Worm (Caenorhabditis elegans) whole organism, young adult: ENCODE data around the gene snt-6.

Experiments used
- B0035.1 ChIP-seq: sonication (generic microtip); optimal IDR thresholded peaks from 2 replicates; lab custom pipeline; 2016; ENCODE audit warnings: missing genetic modification characterization, mild to moderate bottlenecking, missing compliant biosample characterization, missing genotype, missing genetic modification reagents
- C06A6.2 ChIP-seq: fragments of 200-800 bp; sonication (Bioruptor generic); conservative IDR thresholded peaks from 2 replicates; pipeline ENCODE4 v1.3.6; 2022; ENCODE audit warnings: missing genetic modification characterization, missing compliant biosample characterization
- F39B2.1 ChIP-seq: fragments of 200-800 bp; sonication (Bioruptor generic); IDR thresholded peaks from 2 replicates; pipeline ENCODE4 v1.3.6; 2022; ENCODE audit warnings: missing genetic modification reagents, missing genetic modification characterization, missing compliant biosample characterization
- K11D2.4 ChIP-seq: fragments of 200-800 bp; sonication (Bioruptor generic); IDR thresholded peaks from 2 replicates; pipeline ENCODE4 v1.3.6; 2022; ENCODE audit warnings: missing genetic modification reagents, missing genetic modification characterization, missing compliant biosample characterization
- T26A5.8 ChIP-seq: sonication (generic microtip); optimal IDR thresholded peaks from 2 replicates; lab custom pipeline; 2016; ENCODE audit warnings: missing genetic modification characterization, missing compliant biosample characterization
- ama-1 ChIP-seq, 3 experiments: fragments of 150-350 bp in 1 of 3; sonication (generic microtip) in 2 of 3; optimal IDR thresholded peaks; 2 replicates each; lab custom pipeline; 2014 to 2018; ENCODE audit warnings: missing biosample characterization in 2 of 3, missing genetic modification characterization in 2 of 3, missing genetic modification reagents in 2 of 3
- atf-7 ChIP-seq: sonication (generic microtip); optimal IDR thresholded peaks from 2 replicates; lab custom pipeline; 2017; ENCODE audit warnings: mild to moderate bottlenecking, missing genetic modification characterization, missing compliant biosample characterization
- athp-1 ChIP-seq: sonication (generic microtip); optimal IDR thresholded peaks from 2 replicates; lab custom pipeline; 2017; ENCODE audit warnings: mild to moderate bottlenecking, missing genetic modification characterization, missing compliant biosample characterization
- attf-5 ChIP-seq: fragments of 200-800 bp; sonication (Bioruptor generic); optimal IDR thresholded peaks from 2 replicates; lab custom pipeline; 2018; ENCODE audit warnings: mild to moderate bottlenecking, missing genetic modification characterization, missing compliant biosample characterization
- attf-6 ChIP-seq: fragments of 200-800 bp; sonication (Bioruptor generic); IDR thresholded peaks from 2 replicates; pipeline ENCODE4 v1.3.6; 2022; ENCODE audit warnings: missing genetic modification reagents, missing genetic modification characterization, missing compliant biosample characterization
- cebp-1 ChIP-seq, 2 experiments: fragments of 200-800 bp in 1 of 2; sonication (Bioruptor generic) in 1 of 2; sonication (generic microtip) in 1 of 2; IDR thresholded peaks in 1 of 2; optimal IDR thresholded peaks in 1 of 2; 2 replicates each; pipeline versions ENCODE4 v1.3.6 to Lab custom; 2017 to 2022; ENCODE audit warnings: missing compliant biosample characterization in 2 of 2, missing genetic modification characterization in 2 of 2, mild to moderate bottlenecking in 1 of 2, missing genetic modification reagents in 1 of 2, moderate library complexity in 1 of 2
- cebp-2 ChIP-seq: fragments of 200-800 bp; sonication (Bioruptor generic); IDR thresholded peaks from 2 replicates; pipeline ENCODE4 v1.3.6; 2022; ENCODE audit warnings: missing genetic modification characterization, missing compliant biosample characterization
- ceh-100 ChIP-seq: fragments of 200-800 bp; sonication (Bioruptor generic); IDR thresholded peaks from 2 replicates; pipeline ENCODE4 v1.3.6; 2022; ENCODE audit warnings: missing genetic modification reagents, missing genetic modification characterization, missing compliant biosample characterization
- ceh-40 ChIP-seq: fragments of 200-800 bp; sonication (Bioruptor generic); IDR thresholded peaks from 2 replicates; pipeline ENCODE4 v1.3.6; 2022; ENCODE audit warnings: missing genetic modification characterization, missing compliant biosample characterization
- ceh-58 ChIP-seq: fragments of 200-800 bp; sonication (Bioruptor generic); IDR thresholded peaks from 2 replicates; pipeline ENCODE4 v1.3.6; 2022; ENCODE audit warnings: missing genetic modification characterization, missing compliant biosample characterization
- die-1 ChIP-seq: sonication (generic microtip); optimal IDR thresholded peaks from 2 replicates; lab custom pipeline; 2016; ENCODE audit warnings: missing genotype, mild to moderate bottlenecking, missing genetic modification characterization, missing compliant biosample characterization
- dox-1 ChIP-seq: fragments of 200-800 bp; sonication (Bioruptor generic); IDR thresholded peaks from 2 replicates; pipeline ENCODE4 v1.3.6; 2022; ENCODE audit warnings: missing genetic modification reagents, missing genetic modification characterization, missing compliant biosample characterization
- dpff-1 ChIP-seq: sonication (generic microtip); optimal IDR thresholded peaks from 2 replicates; lab custom pipeline; 2017; ENCODE audit warnings: mild to moderate bottlenecking, missing genetic modification characterization, missing compliant biosample characterization
- dpl-1 ChIP-seq: fragments of 150-350 bp; optimal IDR thresholded peaks from 2 replicates; lab custom pipeline; 2014; ENCODE audit warnings: missing biosample characterization, missing genetic modification reagents, missing genetic modification characterization
- egrh-3 ChIP-seq: fragments of 200-800 bp; sonication (Bioruptor generic); IDR thresholded peaks from 2 replicates; pipeline ENCODE4 v1.3.6; 2022; ENCODE audit warnings: missing genetic modification reagents, missing genetic modification characterization, missing compliant biosample characterization
- ets-4 ChIP-seq: fragments of 200-800 bp; sonication (Bioruptor generic); optimal IDR thresholded peaks from 2 replicates; lab custom pipeline; 2018; ENCODE audit warnings: mild to moderate bottlenecking, missing genetic modification characterization, missing compliant biosample characterization
- him-1 ChIP-seq: sonication (generic microtip); optimal IDR thresholded peaks from 2 replicates; lab custom pipeline; 2016; ENCODE audit warnings: missing genotype, missing genetic modification reagents, missing genetic modification characterization, missing compliant biosample characterization
- hrde-1 ChIP-seq: sonication (generic microtip); optimal IDR thresholded peaks from 2 replicates; lab custom pipeline; 2016; ENCODE audit warnings: missing genetic modification characterization, mild to moderate bottlenecking, missing compliant biosample characterization, moderate library complexity, missing genotype, missing genetic modification reagents, borderline replicate concordance
- let-526 ChIP-seq: fragments of 200-800 bp; sonication (Bioruptor generic); IDR thresholded peaks from 2 replicates; pipeline ENCODE4 v1.3.6; 2022; ENCODE audit warnings: missing genetic modification reagents, missing genetic modification characterization, missing compliant biosample characterization
- let-607 ChIP-seq, 2 experiments: fragments of 200-800 bp in 1 of 2; sonication (Bioruptor generic) in 1 of 2; sonication (generic microtip) in 1 of 2; optimal IDR thresholded peaks; 2 replicates each; lab custom pipeline; 2016 to 2018; ENCODE audit warnings: mild to moderate bottlenecking in 2 of 2, missing compliant biosample characterization in 2 of 2, missing genetic modification characterization in 2 of 2, moderate library complexity in 2 of 2, missing genotype in 1 of 2
- lin-54 ChIP-seq: fragments of 200-800 bp; sonication (Bioruptor generic); optimal IDR thresholded peaks from 2 replicates; lab custom pipeline; 2018; ENCODE audit warnings: mild to moderate bottlenecking, missing genetic modification characterization, missing compliant biosample characterization
- lir-1 ChIP-seq: fragments of 200-800 bp; sonication (Bioruptor generic); conservative IDR thresholded peaks from 2 replicates; pipeline ENCODE4 v1.3.6; 2022; ENCODE audit warnings: missing genetic modification reagents, missing genetic modification characterization, missing compliant biosample characterization
- madf-6 ChIP-seq: fragments of 200-800 bp; sonication (Bioruptor generic); IDR thresholded peaks from 2 replicates; pipeline ENCODE4 v1.3.6; 2022; ENCODE audit warnings: missing genetic modification reagents, missing genetic modification characterization, missing compliant biosample characterization
- mcd-1 ChIP-seq: fragments of 200-800 bp; sonication (Bioruptor generic); IDR thresholded peaks from 2 replicates; pipeline ENCODE4 v1.3.6; 2022; ENCODE audit warnings: missing genetic modification reagents, missing genetic modification characterization, missing compliant biosample characterization
- mel-28 ChIP-seq: sonication (generic microtip); optimal IDR thresholded peaks from 2 replicates; lab custom pipeline; 2016; ENCODE audit warnings: borderline replicate concordance, mild to moderate bottlenecking, missing genetic modification characterization, missing compliant biosample characterization
- mes-4 ChIP-seq: sonication (generic microtip); optimal IDR thresholded peaks from 2 replicates; lab custom pipeline; 2016; ENCODE audit warnings: missing genotype, missing genetic modification characterization, missing compliant biosample characterization
- mxl-1 ChIP-seq: sonication (generic microtip); optimal IDR thresholded peaks from 2 replicates; lab custom pipeline; 2016; ENCODE audit warnings: missing genetic modification characterization, missing compliant biosample characterization
- nhr-120 ChIP-seq: fragments of 200-800 bp; sonication (Bioruptor generic); IDR thresholded peaks from 2 replicates; pipeline ENCODE4 v1.3.6; 2022; ENCODE audit warnings: missing genetic modification characterization, missing compliant biosample characterization
- nhr-179 ChIP-seq: sonication (generic microtip); optimal IDR thresholded peaks from 2 replicates; lab custom pipeline; 2016; ENCODE audit warnings: mild to moderate bottlenecking, missing genetic modification characterization, missing compliant biosample characterization
- nhr-27 ChIP-seq: fragments of 200-800 bp; sonication (Bioruptor generic); optimal IDR thresholded peaks from 2 replicates; lab custom pipeline; 2018; ENCODE audit warnings: mild to moderate bottlenecking, missing genetic modification characterization, moderate library complexity, missing compliant biosample characterization
- nhr-80 ChIP-seq: sonication (generic microtip); optimal IDR thresholded peaks from 2 replicates; lab custom pipeline; 2016; ENCODE audit warnings: missing genetic modification characterization, missing compliant biosample characterization
- nhr-90 ChIP-seq: sonication (generic microtip); optimal IDR thresholded peaks from 2 replicates; lab custom pipeline; 2016; ENCODE audit warnings: missing genotype, mild to moderate bottlenecking, missing genetic modification characterization, missing compliant biosample characterization
- rcor-1 ChIP-seq: fragments of 200-800 bp; sonication (Bioruptor generic); IDR thresholded peaks from 2 replicates; pipeline ENCODE4 v1.3.6; 2022; ENCODE audit warnings: missing genetic modification reagents, missing genetic modification characterization, missing compliant biosample characterization
- sea-2 ChIP-seq: fragments of 200-800 bp; sonication (Bioruptor generic); IDR thresholded peaks from 2 replicates; pipeline ENCODE4 v1.3.6; 2022; ENCODE audit warnings: missing genetic modification characterization, missing compliant biosample characterization
- snpc-3.4 ChIP-seq: sonication (generic microtip); optimal IDR thresholded peaks from 2 replicates; lab custom pipeline; 2017; ENCODE audit warnings: missing genetic modification characterization, mild to moderate bottlenecking, missing compliant biosample characterization, antibody characterized with exemption, moderate library complexity, missing genotype, missing genetic modification reagents
- tbx-9 ChIP-seq: sonication (generic microtip); optimal IDR thresholded peaks from 2 replicates; lab custom pipeline; 2016; ENCODE audit warnings: borderline replicate concordance, missing genetic modification characterization, inconsistent platforms, missing compliant biosample characterization
- unc-62 ChIP-seq: fragments of 150-350 bp; optimal IDR thresholded peaks from 2 replicates; lab custom pipeline; 2014; ENCODE audit warnings: missing biosample characterization, missing genetic modification reagents, missing genetic modification characterization
- ztf-25 ChIP-seq: fragments of 200-800 bp; sonication (Bioruptor generic); IDR thresholded peaks from 2 replicates; pipeline ENCODE4 v1.3.6; 2022; ENCODE audit warnings: missing genetic modification reagents, missing genetic modification characterization, missing compliant biosample characterization
- ztf-28 ChIP-seq: fragments of 200-800 bp; sonication (Bioruptor generic); IDR thresholded peaks from 2 replicates; pipeline ENCODE4 v1.3.6; 2022; ENCODE audit warnings: missing genetic modification reagents, missing genetic modification characterization, missing compliant biosample characterization
- ztf-6 ChIP-seq: fragments of 200-800 bp; sonication (Bioruptor generic); IDR thresholded peaks from 2 replicates; pipeline ENCODE4 v1.3.6; 2022; ENCODE audit warnings: missing genetic modification reagents, missing genetic modification characterization, missing compliant biosample characterization

Gene snt-6

DNA sequence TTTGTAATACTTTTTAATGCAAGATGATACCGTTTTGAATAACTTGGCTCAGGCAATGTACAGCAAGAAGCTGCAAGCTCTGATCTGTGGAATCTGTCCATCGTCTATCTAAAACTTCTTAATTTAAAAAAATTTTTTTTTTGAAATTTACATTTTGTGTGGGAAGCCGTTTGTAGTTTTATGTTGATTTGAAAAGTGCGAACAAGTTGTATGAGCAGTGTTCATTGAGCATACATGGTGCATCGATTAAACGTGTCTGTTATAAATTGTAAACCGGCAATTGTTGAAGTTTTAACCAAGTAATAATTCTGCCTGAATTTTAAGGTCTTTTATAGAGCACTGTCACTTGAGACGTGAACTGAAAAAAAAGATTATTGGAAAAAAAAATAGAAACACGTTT, 33.5 kb upstream of the snt-6 start, which contains the start of gene Y39F10A.6:
Y39F10A.6 (minus strand) TSS at position 101 of the 400 bp plus-strand sequence.
- TF ChIP-seq sea-2 (GFP tag; lab: Robert Waterston, UW): no peak
- TF ChIP-seq F39B2.1: no peak
- TF ChIP-seq ceh-58: no peak
- TF ChIP-seq madf-6 (GFP tag; lab: Robert Waterston, UW): no peak
- TF ChIP-seq T26A5.8 (tag; lab: Kevin White, UChicago): no peak
- TF ChIP-seq die-1 (tag; lab: Kevin White, UChicago): no peak
- no peak for TF ChIP-seq athp-1 (tag; lab: Kevin White, UChicago)
- no peak for TF ChIP-seq ceh-40 (GFP tag; lab: Robert Waterston, UW)
- no peak for TF ChIP-seq mel-28
- TF ChIP-seq ets-4 (GFP tag; lab: Kevin White, UChicago): no peak
- no peak for TF ChIP-seq atf-7
- TF ChIP-seq tbx-9: no peak
- TF ChIP-seq nhr-179: no peak
- no peak for TF ChIP-seq lir-1 (GFP tag; lab: Robert Waterston, UW)
- no peak for TF ChIP-seq attf-6
- no peak for TF ChIP-seq let-526 (GFP tag; lab: Robert Waterston, UW)
- no peak for TF ChIP-seq nhr-90 (tag; lab: Kevin White, UChicago)

DNA sequence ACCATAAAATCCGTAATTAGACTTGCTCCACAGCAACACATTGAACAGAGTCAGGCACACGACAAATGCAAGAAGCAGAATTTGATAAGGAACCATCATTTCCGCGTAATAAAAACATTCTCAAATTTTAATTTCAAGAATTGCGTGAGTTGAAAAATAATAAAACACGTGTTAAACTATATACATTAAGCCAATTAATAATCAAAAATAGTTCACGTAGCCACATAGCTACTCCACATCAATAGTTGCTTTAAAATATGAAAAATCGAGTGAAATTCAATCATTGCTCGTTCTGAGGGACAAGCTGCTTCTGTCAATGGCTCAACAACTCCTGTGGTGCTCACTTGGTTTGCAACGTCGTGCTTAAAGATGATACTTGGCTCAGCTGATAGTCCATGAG, 32.9 kb upstream of the snt-6 start, which contains the start of gene Y39F10A.3:
Y39F10A.3 (minus strand) TSS at position 101 of the 400 bp plus-strand sequence.
- TF ChIP-seq let-607 (tag; optimal IDR thresholded peaks at IDR 0.05; lab: Kevin White, UChicago) (no peak), mes-4 (tag; lab: Kevin White, UChicago) (no peak), mxl-1 (tag; lab: Kevin White, UChicago) (no peak), mcd-1 (GFP tag; lab: Robert Waterston, UW) (no peak), unc-62 (GFP tag; lab: Kevin White, UChicago) (no peak), snpc-3.4 (no peak), nhr-179 (no peak), ztf-28 (GFP tag; lab: Robert Waterston, UW) (no peak), dpff-1 (no peak), ztf-6 (no peak)

DNA sequence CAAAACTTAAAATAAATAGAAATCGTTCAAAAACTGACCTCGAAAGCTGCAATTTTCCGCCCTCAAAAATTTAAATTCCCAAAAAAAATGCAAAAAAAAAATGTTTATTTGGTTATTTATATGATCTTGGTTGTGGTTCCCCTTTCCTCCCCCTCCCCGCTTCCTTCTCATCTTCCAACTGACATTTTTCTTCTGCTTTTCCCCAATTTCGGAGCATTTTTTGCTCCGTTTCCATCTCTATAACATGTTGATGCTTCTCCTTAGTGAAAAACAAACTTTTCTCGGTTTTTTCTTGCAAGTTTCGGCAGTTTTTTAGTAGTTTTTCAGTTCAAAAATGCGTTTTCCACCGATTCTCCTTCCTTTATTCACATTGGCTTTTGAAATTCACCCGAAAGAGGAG, 25.0 kb upstream of the snt-6 start, which contains the start of gene Y39F10A.1:
Y39F10A.1 (plus strand) TSS at position 301 of the 400 bp plus-strand sequence.
- TF ChIP-seq ceh-58: no peak
- no peak for TF ChIP-seq him-1 (tag; lab: Kevin White, UChicago)
- TF ChIP-seq dox-1: no peak
- TF ChIP-seq nhr-27 (tag; lab: Kevin White, UChicago): no peak
- no peak for TF ChIP-seq atf-7
- TF ChIP-seq nhr-120: no peak
- no peak for TF ChIP-seq K11D2.4 (GFP tag; lab: Robert Waterston, UW)
- no peak for TF ChIP-seq ama-1 (optimal IDR thresholded peaks at IDR 0.05; lab: Kevin White, UChicago)
- TF ChIP-seq ama-1 (GFP tag; optimal IDR thresholded peaks at IDR 0.05; lab: Kevin White, UChicago): no peak
- TF ChIP-seq cebp-1 (GFP tag; IDR thresholded peaks at IDR 0.05; lab: Robert Waterston, UW): no peak
- TF ChIP-seq cebp-1 (tag; optimal IDR thresholded peaks at IDR 0.05; lab: Kevin White, UChicago): no peak
- no peak for TF ChIP-seq ztf-6
- no peak for TF ChIP-seq lir-1 (GFP tag; lab: Robert Waterston, UW)
- TF ChIP-seq ztf-25 (GFP tag; lab: Robert Waterston, UW): no peak
- TF ChIP-seq, all 124 proteins: peak for 0

DNA sequence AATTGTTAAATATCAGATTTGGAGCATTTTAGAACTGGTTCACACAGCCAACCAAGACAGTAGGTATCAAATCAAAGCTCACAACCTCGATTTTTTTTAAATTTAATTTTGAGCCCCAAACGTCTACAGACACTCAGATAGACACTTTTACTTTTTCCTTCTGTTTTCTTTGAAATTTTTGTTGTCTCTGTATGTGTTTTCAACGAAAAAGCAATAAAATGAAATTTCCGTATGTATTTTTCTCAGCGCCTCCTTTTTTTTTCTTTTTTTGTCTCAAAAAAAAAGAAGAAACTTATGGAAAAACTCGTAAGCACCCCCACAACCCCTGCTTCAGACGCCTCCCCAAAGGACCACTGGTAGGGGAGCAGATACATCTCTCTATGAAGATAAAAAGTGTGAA, 23.8 kb upstream of the snt-6 start:
- TF ChIP-seq F39B2.1 (no peak), T26A5.8 (tag; lab: Kevin White, UChicago) (no peak), ceh-100 (GFP tag; lab: Robert Waterston, UW) (no peak), him-1 (tag; lab: Kevin White, UChicago) (no peak), attf-5 (GFP tag; lab: Kevin White, UChicago) (no peak), lin-54 (GFP tag; lab: Kevin White, UChicago) (no peak), B0035.1 (tag; lab: Kevin White, UChicago) (no peak), hrde-1 (no peak), nhr-80 (tag; lab: Kevin White, UChicago) (no peak), die-1 (tag; lab: Kevin White, UChicago) (no peak), C06A6.2 (GFP tag; lab: Robert Waterston, UW) (no peak), egrh-3 (GFP tag; lab: Robert Waterston, UW) (no peak), dpff-1 (no peak), dpl-1 (GFP tag; lab: Kevin White, UChicago) (no peak), nhr-120 (no peak), rcor-1 (GFP tag; lab: Robert Waterston, UW) (no peak), cebp-2 (no peak)
